Worm (Caenorhabditis elegans): ENCODE measurements around the gene R05D3.8.
A peak's percentile ranks its signal among the peaks of the same experiment; 100 is the strongest.

R05D3.8 gene

ce11 chrIII:8358213-8358672 is at the start of gene R05D3.8, which contains the start of gene rfp-1 (continued):
- TF ChIP-seq let-526 (GFP tag; IDR thresholded peaks at IDR 0.05) (no peak), lsy-27 (tag; optimal IDR thresholded peaks at IDR 0.05; ENCODE audit: borderline replicate concordance, insufficient read depth) (no peak), pha-4 (tag; optimal IDR thresholded peaks at IDR 0.05) (no peak), hlh-26 (GFP tag; conservative IDR thresholded peaks at IDR 0.05) (no peak), madf-6 (GFP tag; IDR thresholded peaks at IDR 0.05) (peak; percentile 87), nhr-80 (tag; optimal IDR thresholded peaks at IDR 0.05) (peak; percentile 31), bed-1 (GFP tag; IDR thresholded peaks at IDR 0.05) (no peak), ceh-27 (GFP tag; optimal IDR thresholded peaks at IDR 0.05) (peak; percentile 77), xnd-1 (tag; optimal IDR thresholded peaks at IDR 0.05) (peak; percentile 56), mcd-1 (GFP tag; IDR thresholded peaks at IDR 0.05) (peak; percentile 50; the same call in 1 of the 2 replicates), hlh-12 (tag; optimal IDR thresholded peaks at IDR 0.05) (no peak), hrde-1 (tag; optimal IDR thresholded peaks at IDR 0.05; ENCODE audit: borderline replicate concordance) (no peak), aptf-2 (GFP tag; conservative IDR thresholded peaks at IDR 0.05) (no peak), somi-1 (GFP tag; optimal IDR thresholded peaks at IDR 0.05) (no peak), snpc-4 (GFP tag; optimal IDR thresholded peaks at IDR 0.05) (no peak), snpc-4 (tag; optimal IDR thresholded peaks at IDR 0.05) (peak in 1 of 4 experiments; percentile 63), lin-40 (tag; optimal IDR thresholded peaks at IDR 0.05) (peak; percentile 47), F49E8.2 (tag; optimal IDR thresholded peaks at IDR 0.05; ENCODE audit: insufficient read depth) (peak; percentile 29), let-607 (tag; optimal IDR thresholded peaks at IDR 0.05) (no peak), B0035.1 (tag; optimal IDR thresholded peaks at IDR 0.05) (no peak), F39B2.1 (GFP tag; IDR thresholded peaks at IDR 0.05) (no peak), Y67H2A.10 (GFP tag; conservative IDR thresholded peaks at IDR 0.05) (no peak), rec-8 (tag; optimal IDR thresholded peaks at IDR 0.05) (no peak), attf-6 (GFP tag; IDR thresholded peaks at IDR 0.05) (no peak), ceh-40 (GFP tag; IDR thresholded peaks at IDR 0.05) (no peak), unc-62 (GFP tag; optimal IDR thresholded peaks at IDR 0.05) (no peak), cebp-2 (GFP tag; IDR thresholded peaks at IDR 0.05) (no peak), unc-130 (GFP tag; optimal IDR thresholded peaks at IDR 0.05) (no peak), madf-3 (GFP tag; IDR thresholded peaks at IDR 0.05) (0 out of 2 replicates have a peak, but pooled peaks have one; percentile 16), tlf-1 (GFP tag; optimal IDR thresholded peaks at IDR 0.05) (peak; percentile 12), ceh-58 (GFP tag; IDR thresholded peaks at IDR 0.05) (no peak), Y53F4B.3 (GFP tag; IDR thresholded peaks at IDR 0.05) (no peak), nhr-90 (tag; optimal IDR thresholded peaks at IDR 0.05) (no peak), lsl-1 (GFP tag; optimal IDR thresholded peaks at IDR 0.05) (peak; percentile 94), ztf-25 (GFP tag; IDR thresholded peaks at IDR 0.05) (no peak), F57A8.1 (GFP tag; optimal IDR thresholded peaks at IDR 0.05) (no peak), D2030.7 (GFP tag; IDR thresholded peaks at IDR 0.05) (peak; percentile 61; the same call in 1 of the 2 replicates), Y53G8AR.9 (GFP tag; conservative IDR thresholded peaks at IDR 0.05) (0 out of 2 replicates have a peak, but pooled peaks have one; percentile 50), C17E4.6 (GFP tag; IDR thresholded peaks at IDR 0.05) (no peak), mes-4 (tag; optimal IDR thresholded peaks at IDR 0.05) (no peak), ets-4 (GFP tag; optimal IDR thresholded peaks at IDR 0.05) (no peak), ceh-79 (tag; optimal IDR thresholded peaks at IDR 0.05) (no peak), aptf-3 (GFP tag; IDR thresholded peaks at IDR 0.05) (no peak), B0336.3 (GFP tag; IDR thresholded peaks at IDR 0.05) (0 out of 2 replicates have a peak, but pooled peaks have one; percentile 32), attf-5 (GFP tag; optimal IDR thresholded peaks at IDR 0.05) (peak; percentile 71), bed-2 (GFP tag; IDR thresholded peaks at IDR 0.05) (no peak), nfya-2 (GFP tag; IDR thresholded peaks at IDR 0.05) (no peak), mxl-1 (tag; optimal IDR thresholded peaks at IDR 0.05) (no peak)

Measured in whole organism, young adult.